Worm (Caenorhabditis elegans): ENCODE data around the gene math-25.

ce11 chrII:1870875-1871592, 24.8 kb upstream of the math-25 start, which contains the start of gene math-10:
- no peak for TF ChIP-seq flt-1 (GFP tag; IDR thresholded peaks at IDR 0.05)
- no peak for TF ChIP-seq aly-1 (tag; optimal IDR thresholded peaks at IDR 0.05)
- TF ChIP-seq tra-4 (tag; optimal IDR thresholded peaks at IDR 0.05), result no peak
